Fruit fly (Drosophila melanogaster) whole organism, embryonic: Measurements from ENCODE around the gene CG16953.

Source experiments
- Blimp-1 ChIP-seq: fragments of 200-800 bp; sonication (Bioruptor generic); optimal IDR thresholded peaks from 3 replicates; lab custom pipeline; 2018; ENCODE audit warnings: missing biosample characterization, missing genetic modification characterization, mild to moderate bottlenecking, moderate library complexity, missing genetic modification reagents
- CG11723 ChIP-seq: fragments of 200-800 bp; sonication (Bioruptor generic); optimal IDR thresholded peaks from 2 replicates; lab custom pipeline; 2017; ENCODE audit warnings: missing biosample characterization, mild to moderate bottlenecking, missing genetic modification characterization
- CG13424 ChIP-seq: fragments of 200-800 bp; sonication (Bioruptor generic); optimal IDR thresholded peaks from 2 replicates; lab custom pipeline; 2019; ENCODE audit warnings: missing biosample characterization, mild to moderate bottlenecking, missing genetic modification characterization, moderate library complexity
- CG14050 ChIP-seq: fragments of 200-800 bp; sonication (Bioruptor generic); IDR thresholded peaks from 3 replicates; pipeline ENCODE4 v1.3.6; 2022; ENCODE audit warnings: missing biosample characterization, missing genetic modification characterization
- CG14667 ChIP-seq: fragments of 200-800 bp; sonication (Bioruptor generic); IDR thresholded peaks from 2 replicates; pipeline ENCODE4 v1.3.6; 2022; ENCODE audit warnings: missing biosample characterization, missing genetic modification characterization
- CG15696 ChIP-seq: fragments of 200-800 bp; sonication (Bioruptor generic); optimal IDR thresholded peaks from 2 replicates; lab custom pipeline; 2019; ENCODE audit warnings: missing biosample characterization, mild to moderate bottlenecking, missing genetic modification characterization, moderate library complexity
- CG16815 ChIP-seq: fragments of 200-800 bp; sonication (Bioruptor generic); optimal IDR thresholded peaks from 3 replicates; lab custom pipeline; 2017; ENCODE audit warnings: missing biosample characterization, mild to moderate bottlenecking, missing genetic modification characterization
- CG17385 ChIP-seq: fragments of 200-800 bp; sonication (Bioruptor generic); optimal IDR thresholded peaks from 3 replicates; lab custom pipeline; 2018; ENCODE audit warnings: missing biosample characterization, mild to moderate bottlenecking, missing genetic modification characterization
- CG18599 ChIP-seq: fragments of 200-800 bp; sonication (Bioruptor generic); optimal IDR thresholded peaks from 3 replicates; lab custom pipeline; 2017; ENCODE audit warnings: missing biosample characterization, missing genetic modification characterization, mild to moderate bottlenecking, moderate library complexity, missing genetic modification reagents
- CG31365 ChIP-seq: fragments of 200-800 bp; sonication (Bioruptor generic); optimal IDR thresholded peaks from 2 replicates; lab custom pipeline; 2018; ENCODE audit warnings: missing biosample characterization, mild to moderate bottlenecking, missing genetic modification characterization
- CG34376 ChIP-seq: fragments of 200-800 bp; sonication (Bioruptor generic); optimal IDR thresholded peaks from 2 replicates; lab custom pipeline; 2018; ENCODE audit warnings: missing biosample characterization, mild to moderate bottlenecking, missing genetic modification characterization
- CG4424 ChIP-seq: fragments of 200-800 bp; sonication (Bioruptor generic); optimal IDR thresholded peaks from 3 replicates; lab custom pipeline; 2016; ENCODE audit warnings: missing biosample characterization, missing genetic modification characterization
- CG4820 ChIP-seq: fragments of 200-800 bp; sonication (Bioruptor generic); optimal IDR thresholded peaks from 3 replicates; lab custom pipeline; 2016; ENCODE audit warnings: missing biosample characterization, missing genetic modification characterization
- CG6854 ChIP-seq: fragments of 200-800 bp; sonication (Bioruptor generic); optimal IDR thresholded peaks from 3 replicates; lab custom pipeline; 2017; ENCODE audit warnings: missing biosample characterization, mild to moderate bottlenecking, missing genetic modification characterization
- CG7357 ChIP-seq: fragments of 200-800 bp; sonication (Bioruptor generic); IDR thresholded peaks from 3 replicates; pipeline ENCODE4 v1.3.6; 2022; ENCODE audit warnings: missing biosample characterization, missing genetic modification characterization
- CG7963 ChIP-seq: fragments of 200-800 bp; sonication (Bioruptor generic); IDR thresholded peaks from 3 replicates; pipeline ENCODE4 v1.3.6; 2022; ENCODE audit warnings: missing biosample characterization, missing genetic modification characterization; ENCODE audit not compliant: partially characterized antibody
- CG9215 ChIP-seq: fragments of 200-800 bp; sonication (Bioruptor generic); IDR thresholded peaks from 2 replicates; pipeline ENCODE4 v1.3.6; 2022; ENCODE audit warnings: missing biosample characterization, missing genetic modification characterization
- CG9437 ChIP-seq: fragments of 200-800 bp; sonication (Bioruptor generic); optimal IDR thresholded peaks from 2 replicates; lab custom pipeline; 2018; ENCODE audit warnings: missing biosample characterization, mild to moderate bottlenecking, missing genetic modification characterization
- CG9876 ChIP-seq: fragments of 200-800 bp; sonication (Bioruptor generic); optimal IDR thresholded peaks from 2 replicates; lab custom pipeline; 2016; ENCODE audit warnings: missing biosample characterization, missing genetic modification characterization
- Chrac-16 ChIP-seq: fragments of 200-800 bp; sonication (Bioruptor generic); optimal IDR thresholded peaks from 3 replicates; lab custom pipeline; 2016; ENCODE audit warnings: missing biosample characterization, missing genetic modification characterization
- Dip2 ChIP-seq: fragments of 200-800 bp; sonication (Bioruptor generic); IDR thresholded peaks from 2 replicates; pipeline ENCODE4 v1.3.6; 2022; ENCODE audit warnings: missing biosample characterization, missing genetic modification characterization
- HLH54F ChIP-seq: fragments of 200-800 bp; sonication (Bioruptor generic); optimal IDR thresholded peaks from 3 replicates; lab custom pipeline; 2016; ENCODE audit warnings: missing biosample characterization, missing genetic modification characterization
- Hr39 ChIP-seq: fragments of >200 bp; optimal IDR thresholded peaks from 2 replicates; lab custom pipeline; 2017
- Hr51 ChIP-seq, 2 experiments: fragments of 200-800 bp; sonication (Bioruptor generic); optimal IDR thresholded peaks; 2 replicates in 1 of 2; 3 replicates in 1 of 2; lab custom pipeline; 2016 to 2018; ENCODE audit warnings: missing biosample characterization in 2 of 2, missing genetic modification characterization in 2 of 2, mild to moderate bottlenecking in 1 of 2, moderate library complexity in 1 of 2
- Meics ChIP-seq: fragments of 200-800 bp; sonication (Bioruptor generic); optimal IDR thresholded peaks from 2 replicates; lab custom pipeline; 2017; ENCODE audit warnings: missing biosample characterization, mild to moderate bottlenecking, missing genetic modification characterization
- NK7.1 ChIP-seq: fragments of 200-800 bp; sonication (Bioruptor generic); optimal IDR thresholded peaks from 3 replicates; lab custom pipeline; 2016; ENCODE audit warnings: missing biosample characterization, missing genetic modification characterization
- Nf-YC ChIP-seq: fragments of 200-800 bp; optimal IDR thresholded peaks from 3 replicates; lab custom pipeline; 2019; ENCODE audit warnings: missing biosample characterization, mild to moderate bottlenecking, missing genetic modification characterization, moderate library complexity
- Pdp1 ChIP-seq, 2 experiments: fragments of 200-800 bp; sonication (Bioruptor generic); optimal IDR thresholded peaks; 3 replicates each; lab custom pipeline; 2016; ENCODE audit warnings: missing biosample characterization in 2 of 2, missing genetic modification characterization in 2 of 2, mild to moderate bottlenecking in 1 of 2, moderate library complexity in 1 of 2
- Ptx1 ChIP-seq: fragments of 200-800 bp; sonication (Bioruptor generic); IDR thresholded peaks from 2 replicates; pipeline ENCODE4 v1.3.6; 2022; ENCODE audit warnings: missing biosample characterization, missing genetic modification characterization
- amos ChIP-seq: fragments of 200-800 bp; sonication (Bioruptor generic); IDR thresholded peaks from 2 replicates; pipeline ENCODE4 v1.3.6; 2022; ENCODE audit warnings: missing biosample characterization, missing genetic modification characterization; ENCODE audit not compliant: partially characterized antibody
- ara ChIP-seq: fragments of 200-800 bp; sonication (Bioruptor generic); IDR thresholded peaks from 2 replicates; pipeline ENCODE4 v1.3.6; 2022; ENCODE audit warnings: missing biosample characterization, missing genetic modification characterization
- br ChIP-seq: fragments of >200 bp; optimal IDR thresholded peaks from 2 replicates; lab custom pipeline; 2017
- cwo ChIP-seq: fragments of 200-800 bp; sonication (Bioruptor generic); optimal IDR thresholded peaks from 3 replicates; lab custom pipeline; 2017; ENCODE audit warnings: missing biosample characterization, missing genetic modification characterization, mild to moderate bottlenecking, moderate library complexity, missing genetic modification reagents
- dpn ChIP-seq, 2 experiments: fragments of 200-800 bp; sonication (Bioruptor generic); optimal IDR thresholded peaks; 3 replicates each; lab custom pipeline; 2016; ENCODE audit warnings: missing biosample characterization in 2 of 2, missing genetic modification characterization in 2 of 2
- exex ChIP-seq: fragments of 200-800 bp; sonication (Bioruptor generic); optimal IDR thresholded peaks from 4 replicates; lab custom pipeline; 2018; ENCODE audit warnings: missing biosample characterization, mild to moderate bottlenecking, missing genetic modification characterization, moderate library complexity
- ind ChIP-seq: fragments of 200-800 bp; sonication (Bioruptor generic); optimal IDR thresholded peaks from 3 replicates; lab custom pipeline; 2016; ENCODE audit warnings: missing biosample characterization, missing genetic modification characterization
- jumu ChIP-seq: fragments of 200-800 bp; sonication (Bioruptor generic); optimal IDR thresholded peaks from 3 replicates; lab custom pipeline; 2016; ENCODE audit warnings: missing biosample characterization, missing genetic modification characterization
- lbe ChIP-seq: fragments of 200-800 bp; sonication (Bioruptor generic); optimal IDR thresholded peaks from 2 replicates; lab custom pipeline; 2016; ENCODE audit warnings: missing biosample characterization, mild to moderate bottlenecking, missing genetic modification characterization
- org-1 ChIP-seq: fragments of 200-800 bp; sonication (Bioruptor generic); optimal IDR thresholded peaks from 2 replicates; lab custom pipeline; 2017; ENCODE audit warnings: missing biosample characterization, missing genetic modification characterization
- otp ChIP-seq: fragments of 200-800 bp; sonication (Bioruptor generic); IDR thresholded peaks from 3 replicates; pipeline ENCODE4, ENCODE4 v1.3.6; 2022; ENCODE audit warnings: missing biosample characterization, missing genetic modification characterization
- pzg ChIP-seq: fragments of 200-800 bp; sonication (Bioruptor generic); optimal IDR thresholded peaks from 3 replicates; lab custom pipeline; 2018; ENCODE audit warnings: missing biosample characterization, mild to moderate bottlenecking, missing genetic modification characterization, moderate library complexity
- scrt ChIP-seq: fragments of 200-800 bp; sonication (Bioruptor generic); optimal IDR thresholded peaks from 2 replicates; lab custom pipeline; 2018; ENCODE audit warnings: missing biosample characterization, mild to moderate bottlenecking, missing genetic modification characterization, moderate library complexity
- sd ChIP-seq: fragments of 200-800 bp; sonication (Bioruptor generic); optimal IDR thresholded peaks from 3 replicates; lab custom pipeline; 2018; ENCODE audit warnings: missing biosample characterization, mild to moderate bottlenecking, missing genetic modification characterization, moderate library complexity
- sna ChIP-seq: fragments of 200-800 bp; sonication (Bioruptor generic); IDR thresholded peaks from 2 replicates; pipeline ENCODE4 v1.3.6; 2022; ENCODE audit warnings: missing biosample characterization, missing genetic modification characterization; ENCODE audit not compliant: partially characterized antibody
- sqz ChIP-seq: fragments of 200-800 bp; sonication (Bioruptor generic); optimal IDR thresholded peaks from 3 replicates; lab custom pipeline; 2018; ENCODE audit warnings: missing biosample characterization, mild to moderate bottlenecking, missing genetic modification characterization
- tio ChIP-seq: fragments of 200-800 bp; sonication (Bioruptor generic); optimal IDR thresholded peaks from 2 replicates; lab custom pipeline; 2017; ENCODE audit warnings: missing biosample characterization, missing genetic modification characterization, inconsistent platforms
- tup ChIP-seq: fragments of 200-800 bp; sonication (Bioruptor generic); optimal IDR thresholded peaks from 2 replicates; lab custom pipeline; 2016; ENCODE audit warnings: missing biosample characterization, mild to moderate bottlenecking, missing genetic modification characterization, moderate library complexity
- vfl ChIP-seq: fragments of 200-800 bp; sonication (Bioruptor generic); optimal IDR thresholded peaks from 2 replicates; lab custom pipeline; 2016; ENCODE audit warnings: missing biosample characterization, missing genetic modification characterization
- zen ChIP-seq: fragments of 200-800 bp; sonication (Bioruptor generic); optimal IDR thresholded peaks from 3 replicates; lab custom pipeline; 2018; ENCODE audit warnings: missing biosample characterization, mild to moderate bottlenecking, missing genetic modification characterization, moderate library complexity

CG16953 gene

dm6 chr3R:20588480-20588785 lies 2.8 kb upstream of the CG16953 start, which contains the start of gene Srp72 (continued):
- TF ChIP-seq dpn (GFP tag; optimal IDR thresholded peaks at IDR 0.05; lab: Kevin White, UChicago) (peak in 1 of 2 experiments; percentile 27), CG15696 (tag; lab: Kevin White, UChicago) (peak; percentile 30), NK7.1 (GFP tag; lab: Kevin White, UChicago) (no peak), pzg (GFP tag; lab: Kevin White, UChicago) (peak; percentile 35), CG9437 (peak; percentile 84), CG4424 (GFP tag; lab: Kevin White, UChicago) (peak; percentile 66), CG11723 (GFP tag; lab: Kevin White, UChicago) (no peak), tup (GFP tag; lab: Kevin White, UChicago) (peak; percentile 16), CG18599 (GFP tag; lab: Kevin White, UChicago) (peak; percentile 48), sna (no peak; the same call in 1 of the 2 replicates), sd (tag; lab: Kevin White, UChicago) (peak; percentile 33), CG7357 (GFP tag; lab: Robert Waterston, UW) (peak; percentile 14; the same call in 1 of the 3 replicates), CG9215 (GFP tag; lab: Robert Waterston, UW) (peak; percentile 43; the same call in 1 of the 2 replicates), Dip2 (GFP tag; lab: Robert Waterston, UW) (no peak), ind (GFP tag; lab: Kevin White, UChicago) (peak; percentile 69), org-1 (GFP tag; lab: Kevin White, UChicago) (no peak), CG34376 (GFP tag; lab: Kevin White, UChicago) (peak; percentile 33), jumu (GFP tag; lab: Kevin White, UChicago) (no peak), CG13424 (tag; lab: Kevin White, UChicago) (peak; percentile 55), cwo (peak; percentile 10), Hr51 (GFP tag; optimal IDR thresholded peaks at IDR 0.05; lab: Kevin White, UChicago) (peak; percentile 19 to 33), amos (GFP tag; lab: Robert Waterston, UW) (no peak), exex (tag; lab: Kevin White, UChicago) (peak; percentile 37), CG4820 (GFP tag; lab: Kevin White, UChicago) (peak; percentile 17), Nf-YC (peak; percentile 41), Pdp1 (GFP tag; optimal IDR thresholded peaks at IDR 0.05; lab: Kevin White, UChicago) (peak in 1 of 2 experiments; percentile 2), Meics (peak; percentile 55), scrt (GFP tag; lab: Kevin White, UChicago) (no peak), CG16815 (GFP tag; lab: Kevin White, UChicago) (no peak), Chrac-16 (GFP tag; lab: Kevin White, UChicago) (peak; percentile 8), CG17385 (GFP tag; lab: Kevin White, UChicago) (peak; percentile 42), Blimp-1 (GFP tag; lab: Kevin White, UChicago) (peak; percentile 56), HLH54F (GFP tag; lab: Kevin White, UChicago) (peak; percentile 2), Ptx1 (peak; percentile 42; the same call in 1 of the 2 replicates), zen (tag; lab: Kevin White, UChicago) (peak; percentile 80), tio (GFP tag; lab: Kevin White, UChicago) (peak; percentile 29)

- TF ChIP-seq CG9876 (GFP tag; lab: Kevin White, UChicago) = no peak
- peak; percentile 50 for TF ChIP-seq HLH54F (GFP tag; lab: Kevin White, UChicago)
- TF ChIP-seq CG7963 = peak; percentile 21; the same call in 1 of the 3 replicates
- peak; percentile 42; the same call in 1 of the 3 replicates for TF ChIP-seq CG14050 (GFP tag; lab: Robert Waterston, UW)
- TF ChIP-seq CG31365 (tag; lab: Kevin White, UChicago) = peak; percentile 24
- TF ChIP-seq Hr39 (lab: Kevin White, UChicago) = no peak
- no peak for TF ChIP-seq sqz
- TF ChIP-seq vfl (GFP tag; lab: Kevin White, UChicago) = no peak
- peak; percentile 77 for TF ChIP-seq ara (GFP tag; lab: Robert Waterston, UW)
- TF ChIP-seq CG14667 (GFP tag; lab: Robert Waterston, UW) = peak; percentile 59
- peak; percentile 54 for TF ChIP-seq CG6854 (GFP tag; lab: Kevin White, UChicago)
- no peak for TF ChIP-seq br (lab: Kevin White, UChicago)
- no peak; the same call in 2 of the 3 replicates for TF ChIP-seq otp (GFP tag; lab: Robert Waterston, UW)
- peak; percentile 85 for TF ChIP-seq lbe
Observed at dm6 chr3R:20587630-20588479, 2.2 kb upstream of the CG16953 start, which contains the start of gene Septin2. Gene Septin2, minus strand, starts transcription at chr3R:20588356.
